Fruit fly (Drosophila melanogaster): ENCODE measurements around the gene vn.

The vn gene

DNA sequence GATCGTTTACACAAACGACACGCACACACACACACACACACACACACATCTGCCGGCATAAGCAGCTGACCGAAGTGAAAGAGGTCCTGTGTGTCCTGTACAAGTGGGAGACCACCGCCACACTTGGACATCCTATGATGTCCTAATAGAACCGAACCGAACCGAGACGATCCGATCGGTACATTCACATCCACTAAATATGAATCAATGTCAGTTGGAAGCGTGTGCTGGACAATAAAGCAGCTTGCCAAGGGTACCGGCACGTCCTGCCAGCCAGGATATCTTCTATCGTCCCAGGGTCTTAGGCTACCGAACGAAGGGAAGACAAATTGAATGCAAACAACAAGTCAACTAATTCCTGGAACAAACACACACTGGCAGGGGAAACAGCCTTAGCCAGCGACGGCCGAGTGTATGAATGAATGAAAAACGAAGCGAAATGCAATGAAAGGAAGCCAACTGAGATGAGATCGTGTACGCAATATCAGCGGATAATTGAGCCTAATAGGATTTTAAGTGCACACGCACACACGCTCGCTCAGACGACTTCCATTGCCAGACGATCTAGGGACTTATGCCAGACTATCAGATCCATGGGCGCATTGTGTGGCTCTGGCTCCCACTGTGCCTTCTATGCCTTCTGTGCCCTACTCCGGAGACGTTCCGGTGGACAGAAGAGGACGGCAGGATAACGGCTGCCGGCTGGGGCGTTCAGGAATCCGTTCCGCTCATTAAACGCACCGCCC is 10.8 kb upstream of the vn start:
- no peak for TF ChIP-seq CTCF (optimal IDR thresholded peaks at IDR 0.05)

DNA sequence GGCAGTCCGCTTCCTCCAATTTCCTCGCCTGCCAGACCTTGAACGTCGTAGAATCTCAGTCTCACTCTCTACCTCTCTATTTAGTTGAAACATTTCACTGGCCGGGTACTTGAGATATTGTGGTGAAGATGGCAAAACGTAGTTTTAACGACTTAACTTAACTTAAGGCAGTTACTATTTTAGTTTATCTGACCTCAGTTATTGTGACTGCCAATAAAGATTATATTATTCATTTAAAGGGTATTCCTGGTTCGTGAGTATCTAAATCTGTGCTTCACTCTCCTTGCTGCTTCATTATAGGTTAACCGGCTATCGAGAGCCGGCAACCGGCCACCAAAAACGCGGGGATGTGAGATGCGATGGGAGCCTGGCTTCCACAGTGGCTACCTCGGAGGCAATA is 9.6 kb upstream of the vn start:
- no peak for TF ChIP-seq CG8478 (optimal IDR thresholded peaks at IDR 0.05)
- no peak for TF ChIP-seq CTCF (optimal IDR thresholded peaks at IDR 0.05)

DNA sequence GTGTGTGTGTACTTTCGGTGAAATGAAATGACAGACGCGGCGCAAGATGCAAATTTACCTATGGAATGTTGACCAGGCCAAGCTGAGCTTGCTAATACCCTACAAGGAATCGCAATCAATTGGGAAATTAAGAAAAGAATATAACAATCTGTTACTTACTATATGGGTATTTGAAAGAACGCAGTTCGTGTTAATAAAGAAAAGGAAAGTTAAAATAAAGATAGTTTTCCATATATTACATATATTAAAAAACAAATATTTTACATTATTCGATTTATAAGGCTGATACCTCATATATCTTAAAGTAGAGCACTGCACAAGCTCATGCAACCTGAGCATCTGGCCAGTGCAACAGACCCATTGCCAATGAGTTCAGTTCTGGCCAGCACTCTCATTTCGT is 6.2 kb upstream of the vn start:
- TF ChIP-seq CG8478 (optimal IDR thresholded peaks at IDR 0.05) = no peak
- no peak for TF ChIP-seq CTCF (optimal IDR thresholded peaks at IDR 0.05)

- TF ChIP-seq CG8478 (optimal IDR thresholded peaks at IDR 0.05) = no peak
- TF ChIP-seq CTCF (optimal IDR thresholded peaks at IDR 0.05) = no peak
Observed at dm6 chr3L:5848929-5849328, 3.5 kb upstream of the vn start.

dm6 chr3L:5843895-5844576 is 1.4 kb downstream of the vn start:
- TF ChIP-seq CTCF (optimal IDR thresholded peaks at IDR 0.05) = no peak
- no peak for TF ChIP-seq CG8478 (optimal IDR thresholded peaks at IDR 0.05)

DNA sequence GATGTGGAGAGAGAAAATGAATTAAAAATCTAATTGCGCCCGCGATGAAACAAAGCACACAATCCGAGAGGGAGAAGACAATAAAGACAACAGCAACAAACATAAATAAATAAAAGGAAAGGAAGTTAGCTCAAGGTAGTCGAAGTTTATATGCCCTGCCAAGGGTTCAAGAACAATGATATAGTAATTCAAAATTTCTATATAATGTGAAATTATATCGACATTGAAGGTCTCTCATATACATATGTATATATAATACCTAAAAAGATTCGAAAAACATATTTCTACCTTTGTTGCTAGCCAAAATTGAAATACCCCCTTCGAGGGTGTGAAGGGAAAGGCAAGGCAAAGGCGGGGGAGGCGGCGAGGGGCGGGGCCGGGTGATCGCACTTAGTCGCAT is 4.6 kb downstream of the vn start:
- TF ChIP-seq CG8478 (optimal IDR thresholded peaks at IDR 0.05) (no peak), CTCF (optimal IDR thresholded peaks at IDR 0.05) (no peak)

- TF ChIP-seq CG8478 (optimal IDR thresholded peaks at IDR 0.05) (no peak), CTCF (optimal IDR thresholded peaks at IDR 0.05) (no peak)
Observed at dm6 chr3L:5838880-5839279, 6.6 kb downstream of the vn start.

dm6 chr3L:5838295-5838694 is 7.2 kb downstream of the vn start:
- TF ChIP-seq CG8478 (optimal IDR thresholded peaks at IDR 0.05) (no peak), CTCF (optimal IDR thresholded peaks at IDR 0.05) (no peak)

dm6 chr3L:5835887-5836646 is 9.4 kb downstream of the vn start:
- no peak for TF ChIP-seq CTCF (optimal IDR thresholded peaks at IDR 0.05)
- no peak for TF ChIP-seq CG8478 (optimal IDR thresholded peaks at IDR 0.05)

DNA sequence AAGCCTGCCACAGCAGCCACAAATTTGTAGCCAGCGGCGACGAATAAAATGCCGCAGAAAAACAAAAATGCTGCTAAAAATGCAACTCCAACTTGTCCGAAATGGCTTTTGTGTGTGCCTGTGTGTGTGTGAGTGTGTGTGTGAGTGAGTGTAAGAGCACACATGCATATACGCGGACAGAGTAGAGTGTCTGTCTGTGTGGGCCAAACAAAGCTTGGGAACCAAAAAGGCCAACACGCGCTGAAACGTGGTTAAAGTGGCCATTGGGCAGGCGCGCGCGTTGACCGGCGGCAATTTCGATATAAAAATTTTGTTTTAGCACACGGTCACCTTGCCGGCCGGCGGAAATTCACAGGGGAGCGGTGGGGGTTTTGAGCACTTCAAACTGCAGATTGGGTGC is 10.0 kb downstream of the vn start:
- TF ChIP-seq CTCF (optimal IDR thresholded peaks at IDR 0.05) (no peak), CG8478 (optimal IDR thresholded peaks at IDR 0.05) (no peak)

dm6 chr3L:5834798-5835197 is 10.7 kb downstream of the vn start:
- TF ChIP-seq CTCF (optimal IDR thresholded peaks at IDR 0.05) = no peak
- TF ChIP-seq CG8478 (optimal IDR thresholded peaks at IDR 0.05) = no peak

dm6 chr3L:5834245-5834644 is 11.2 kb downstream of the vn start:
- TF ChIP-seq CG8478 (optimal IDR thresholded peaks at IDR 0.05) (no peak), CTCF (optimal IDR thresholded peaks at IDR 0.05) (no peak)

DNA sequence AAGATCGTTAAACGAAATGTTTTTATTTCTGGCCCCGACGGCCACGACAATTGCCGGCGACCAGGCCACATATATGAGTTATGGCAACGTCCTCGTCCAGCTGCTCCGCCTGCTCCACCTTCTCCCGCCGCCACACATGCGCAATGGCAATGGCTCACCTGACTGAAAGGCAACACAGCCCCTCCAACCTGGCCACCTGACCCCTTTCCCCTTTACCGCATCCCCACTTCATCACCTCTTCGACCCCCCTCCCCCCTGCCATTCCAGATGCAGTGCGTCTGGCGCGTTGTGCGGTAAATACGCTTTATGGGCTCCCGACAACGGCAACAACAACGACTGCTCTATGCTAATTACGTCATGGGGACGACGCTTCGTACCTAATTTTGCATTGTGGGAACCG is 11.7 kb downstream of the vn start:
- TF ChIP-seq CTCF (optimal IDR thresholded peaks at IDR 0.05) (no peak), CG8478 (optimal IDR thresholded peaks at IDR 0.05) (no peak)

dm6 chr3L:5831890-5832289 is 13.6 kb downstream of the vn start:
- TF ChIP-seq CTCF (optimal IDR thresholded peaks at IDR 0.05) (no peak), CG8478 (optimal IDR thresholded peaks at IDR 0.05) (no peak)

DNA sequence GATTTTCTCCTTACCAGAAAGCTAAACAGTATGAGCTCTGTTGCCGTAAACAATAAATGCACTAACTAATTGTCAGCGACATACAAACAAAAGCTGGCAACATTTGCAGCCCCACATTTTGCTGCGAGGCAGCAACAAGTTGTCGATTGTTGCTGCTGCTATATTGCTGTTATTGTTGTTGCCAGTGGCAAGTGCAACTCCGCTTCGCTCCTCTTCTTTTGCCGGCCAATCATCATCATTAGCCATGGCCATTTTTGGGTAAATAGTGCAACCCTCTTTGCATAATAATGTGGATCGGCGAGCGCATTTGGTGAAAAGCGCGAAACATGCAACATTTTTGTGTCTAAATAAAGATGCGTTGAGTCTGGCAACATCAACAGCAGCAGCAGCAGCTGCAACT is 14.8 kb downstream of the vn start:
- no peak for TF ChIP-seq CTCF (optimal IDR thresholded peaks at IDR 0.05)

DNA sequence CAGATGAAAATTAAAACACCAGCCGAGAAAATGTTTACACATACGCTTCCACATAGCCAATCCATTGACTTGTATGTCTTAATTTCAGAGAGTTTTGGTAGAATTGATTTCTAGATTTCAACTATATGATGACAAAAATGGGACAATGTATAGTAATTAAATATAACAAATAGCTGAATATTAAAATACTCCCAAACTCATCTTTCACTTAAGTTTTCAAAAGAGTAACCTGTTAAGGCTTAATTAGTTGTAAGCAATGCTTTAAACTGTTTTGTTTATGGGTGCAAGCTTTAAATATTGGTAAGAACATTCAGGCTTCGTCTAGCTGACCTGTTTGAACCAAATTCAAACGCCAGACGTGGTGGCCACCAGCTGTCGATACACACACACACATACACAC is 16.8 kb downstream of the vn start:
- TF ChIP-seq CG8478 (optimal IDR thresholded peaks at IDR 0.05) = no peak

All from S2 (cell line).